Worm (Caenorhabditis elegans): Measurements from ENCODE around the gene sdz-12.

The sdz-12 gene

DNA sequence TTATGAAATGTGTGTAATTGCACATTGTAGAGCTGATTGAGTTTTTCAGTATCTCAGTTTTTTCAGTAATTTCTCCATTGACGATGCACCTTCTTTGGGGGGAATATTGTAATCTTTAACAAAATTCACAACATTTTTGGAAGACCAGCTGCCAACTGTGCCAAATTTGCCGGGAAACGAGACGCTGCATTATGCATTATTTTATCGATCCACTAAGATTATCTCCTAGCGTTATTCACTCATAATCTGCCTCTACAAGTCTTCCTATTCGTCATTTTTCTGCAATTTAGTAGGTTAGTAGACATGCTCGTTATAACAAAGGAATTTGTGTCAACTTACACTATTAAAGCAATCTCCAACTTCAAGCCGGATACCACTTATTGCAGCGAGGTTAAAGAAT is at the start of gene sdz-12, which contains the start of gene bath-31:
sdz-12 (minus strand) TSS at position 101 of the 400 bp plus-strand sequence.
bath-31 (plus strand) TSS at position 251 of the 400 bp plus-strand sequence.
- TF ChIP-seq mep-1 (tag; optimal IDR thresholded peaks at IDR 0.05) (no peak), lin-32 (GFP tag; optimal IDR thresholded peaks at IDR 0.05) (no peak), bed-3 (GFP tag; optimal IDR thresholded peaks at IDR 0.05) (no peak), ztf-11 (tag; optimal IDR thresholded peaks at IDR 0.05) (no peak), unc-62 (GFP tag; optimal IDR thresholded peaks at IDR 0.05) (no peak), unc-39 (tag; optimal IDR thresholded peaks at IDR 0.05) (no peak), tbx-8 (GFP tag; optimal IDR thresholded peaks at IDR 0.05) (no peak), sptf-1 (tag; optimal IDR thresholded peaks at IDR 0.05) (no peak), lin-13 (tag; optimal IDR thresholded peaks at IDR 0.05) (no peak), nhr-237 (tag; optimal IDR thresholded peaks at IDR 0.05) (no peak), M03D4.4 (tag; optimal IDR thresholded peaks at IDR 0.05) (no peak), unc-120 (tag; optimal IDR thresholded peaks at IDR 0.05; ENCODE audit: poor library complexity, severe bottlenecking) (no peak), ces-1 (GFP tag; optimal IDR thresholded peaks at IDR 0.05) (no peak), nhr-12 (tag; optimal IDR thresholded peaks at IDR 0.05) (no peak), blmp-1 (tag; optimal IDR thresholded peaks at IDR 0.05) (no peak), ceh-39 (tag; optimal IDR thresholded peaks at IDR 0.05) (no peak), nhr-2 (tag; optimal IDR thresholded peaks at IDR 0.05) (no peak)

DNA sequence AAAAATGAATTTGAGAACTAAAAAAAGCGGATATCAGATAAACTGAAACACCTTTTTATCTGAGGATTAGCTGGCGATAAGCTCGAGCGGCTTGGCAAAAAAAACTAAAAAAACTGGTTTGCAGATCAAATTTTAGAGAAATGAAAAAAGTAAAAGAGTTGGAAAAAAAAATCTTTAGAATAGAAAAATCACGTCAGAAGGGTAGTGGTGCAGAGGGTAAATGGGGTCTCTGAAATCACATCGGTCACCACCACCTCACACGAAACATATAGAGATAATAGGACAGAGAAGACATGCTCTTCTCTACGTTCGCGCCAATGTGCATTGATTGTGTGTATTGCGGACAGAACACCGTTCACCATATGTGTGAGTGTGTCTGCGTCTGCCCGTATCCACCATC is 49.6 kb upstream of the sdz-12 start:
- TF ChIP-seq nhr-28 (tag; optimal IDR thresholded peaks at IDR 0.05) (no peak), pha-4 (tag; optimal IDR thresholded peaks at IDR 0.05) (no peak), ham-2 (GFP tag; optimal IDR thresholded peaks at IDR 0.05) (no peak), cnd-1 (tag; optimal IDR thresholded peaks at IDR 0.05) (no peak), blmp-1 (tag; optimal IDR thresholded peaks at IDR 0.05) (no peak), flh-1 (GFP tag; optimal IDR thresholded peaks at IDR 0.05) (no peak), mls-2 (tag; optimal IDR thresholded peaks at IDR 0.05) (no peak), ces-1 (GFP tag; optimal IDR thresholded peaks at IDR 0.05) (no peak), ceh-39 (tag; optimal IDR thresholded peaks at IDR 0.05) (no peak), sem-2 (GFP tag; optimal IDR thresholded peaks at IDR 0.05) (no peak), M03D4.4 (tag; optimal IDR thresholded peaks at IDR 0.05) (no peak), elt-1 (tag; optimal IDR thresholded peaks at IDR 0.05; ENCODE audit: borderline replicate concordance, insufficient read depth) (no peak), bed-3 (GFP tag; optimal IDR thresholded peaks at IDR 0.05) (no peak), elt-3 (tag; optimal IDR thresholded peaks at IDR 0.05) (no peak), drap-1 (GFP tag; optimal IDR thresholded peaks at IDR 0.05) (no peak), nhr-12 (tag; optimal IDR thresholded peaks at IDR 0.05) (no peak)

DNA sequence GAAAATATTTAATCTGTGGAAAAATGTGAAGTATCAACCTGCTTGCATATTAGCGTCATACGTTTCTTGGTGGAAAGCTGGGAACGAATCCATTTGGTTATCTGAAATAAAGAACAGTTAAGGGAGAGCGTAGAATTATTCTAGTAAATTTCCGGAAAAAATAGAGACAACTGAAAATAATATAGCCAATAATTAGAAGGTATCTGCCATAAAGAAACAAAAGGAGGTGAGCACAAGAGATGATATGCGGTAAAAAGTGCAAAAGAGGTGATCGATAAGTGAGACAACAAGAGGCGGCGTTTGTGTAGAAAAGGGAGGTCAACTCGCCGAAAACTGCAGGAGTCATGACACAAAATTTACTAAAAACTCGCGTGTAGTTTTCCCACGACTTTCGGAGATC is 47.8 kb upstream of the sdz-12 start, which contains the start of gene T24E12.11:
T24E12.11 (minus strand) TSS at position 101 of the 400 bp plus-strand sequence.
- TF ChIP-seq drap-1 (GFP tag; optimal IDR thresholded peaks at IDR 0.05): no peak
- TF ChIP-seq lsy-2 (tag; optimal IDR thresholded peaks at IDR 0.05): no peak
- no peak for TF ChIP-seq ham-2 (GFP tag; optimal IDR thresholded peaks at IDR 0.05)
- TF ChIP-seq lin-32 (GFP tag; optimal IDR thresholded peaks at IDR 0.05): no peak

DNA sequence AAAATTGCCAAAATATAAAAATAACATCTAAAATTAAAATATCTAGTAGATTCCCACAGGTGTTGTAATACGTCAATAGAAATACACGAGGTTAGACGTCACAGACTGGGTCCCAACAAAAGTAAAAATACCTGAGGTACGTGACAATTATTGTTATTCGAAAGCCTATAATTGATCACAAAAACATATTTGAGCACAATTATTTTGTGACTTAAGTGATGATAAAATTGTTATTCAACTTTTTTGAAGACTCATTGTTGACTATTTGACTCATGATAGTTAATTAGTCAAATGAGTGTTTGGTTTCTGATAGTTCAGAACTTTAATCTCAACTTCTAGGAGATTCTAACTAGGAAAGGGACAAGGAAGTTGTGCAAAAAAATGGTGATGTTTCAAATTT is 46.2 kb upstream of the sdz-12 start:
- no peak for TF ChIP-seq nhr-237 (tag; optimal IDR thresholded peaks at IDR 0.05)
- no peak for TF ChIP-seq ztf-11 (tag; optimal IDR thresholded peaks at IDR 0.05)

DNA sequence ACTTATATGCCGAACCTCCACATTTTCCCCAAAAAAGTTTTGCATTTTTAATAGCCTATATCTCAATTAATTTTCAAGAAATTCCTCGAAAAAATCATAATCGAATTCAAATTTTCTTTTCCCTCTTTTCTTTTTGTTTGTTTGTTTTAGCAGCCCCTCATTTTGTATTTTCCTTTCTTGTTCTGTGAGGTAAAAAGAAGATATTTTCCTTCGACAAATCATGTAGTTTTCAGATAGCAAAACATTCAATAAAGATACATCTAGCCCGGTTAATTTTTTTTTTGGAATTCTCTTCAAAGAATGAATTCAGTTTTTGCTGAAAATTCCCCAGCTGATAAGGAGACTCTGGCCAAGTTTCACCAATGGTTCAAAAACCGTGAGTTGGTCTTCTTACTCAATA is 44.1 kb upstream of the sdz-12 start, which contains the start of gene T24E12.3:
T24E12.3 (plus strand) TSS at position 301 of the 400 bp plus-strand sequence.
- TF ChIP-seq ceh-43 (GFP tag; optimal IDR thresholded peaks at IDR 0.05) (no peak), ceh-83 (GFP tag; optimal IDR thresholded peaks at IDR 0.05) (no peak), mep-1 (tag; optimal IDR thresholded peaks at IDR 0.05) (no peak), cnd-1 (tag; optimal IDR thresholded peaks at IDR 0.05) (no peak), nhr-2 (tag; optimal IDR thresholded peaks at IDR 0.05) (no peak), elt-1 (tag; optimal IDR thresholded peaks at IDR 0.05; ENCODE audit: borderline replicate concordance, insufficient read depth) (no peak), nhr-76 (tag; optimal IDR thresholded peaks at IDR 0.05) (no peak), mls-2 (tag; optimal IDR thresholded peaks at IDR 0.05) (no peak), nhr-237 (tag; optimal IDR thresholded peaks at IDR 0.05) (no peak), unc-39 (tag; optimal IDR thresholded peaks at IDR 0.05) (no peak), unc-62 (GFP tag; optimal IDR thresholded peaks at IDR 0.05) (no peak)
